Fruit fly (Drosophila melanogaster) whole organism, embryonic: Measurements from ENCODE around the gene corn.

ENCODE experiments used
- B-H2 ChIP-seq: fragments of 200-800 bp; sonication (Bioruptor generic); optimal IDR thresholded peaks from 2 replicates; lab custom pipeline; 2018; ENCODE audit warnings: missing biosample characterization, mild to moderate bottlenecking, missing genetic modification characterization
- Bgb ChIP-seq: fragments of 200-800 bp; sonication (Bioruptor generic); IDR thresholded peaks from 2 replicates; pipeline ENCODE4 v1.3.6; 2022; ENCODE audit warnings: missing biosample characterization, missing genetic modification characterization; ENCODE audit not compliant: partially characterized antibody
- CG11504 ChIP-seq: fragments of 200-800 bp; sonication (Bioruptor generic); optimal IDR thresholded peaks from 3 replicates; lab custom pipeline; 2019; ENCODE audit warnings: missing biosample characterization, mild to moderate bottlenecking, missing genetic modification characterization, moderate library complexity
- CG11723 ChIP-seq: fragments of 200-800 bp; sonication (Bioruptor generic); optimal IDR thresholded peaks from 2 replicates; lab custom pipeline; 2017; ENCODE audit warnings: missing biosample characterization, mild to moderate bottlenecking, missing genetic modification characterization
- CG13624 ChIP-seq: fragments of 200-800 bp; sonication (Bioruptor generic); optimal IDR thresholded peaks from 2 replicates; lab custom pipeline; 2016; ENCODE audit warnings: missing biosample characterization, missing genetic modification characterization
- CG15269 ChIP-seq: fragments of 200-800 bp; sonication (Bioruptor generic); optimal IDR thresholded peaks from 2 replicates; lab custom pipeline; 2018; ENCODE audit warnings: missing biosample characterization, mild to moderate bottlenecking, missing genetic modification characterization, moderate library complexity
- CG1529 ChIP-seq: fragments of 200-800 bp; sonication (Bioruptor generic); optimal IDR thresholded peaks from 3 replicates; lab custom pipeline; 2018; ENCODE audit warnings: missing biosample characterization, missing genetic modification characterization
- CG15514 ChIP-seq: fragments of 200-800 bp; sonication (Bioruptor generic); optimal IDR thresholded peaks from 3 replicates; lab custom pipeline; 2017; ENCODE audit warnings: missing biosample characterization, missing genetic modification characterization, mild to moderate bottlenecking, moderate library complexity, missing genetic modification reagents
- CG2202 ChIP-seq: fragments of 200-800 bp; sonication (Bioruptor generic); optimal IDR thresholded peaks from 2 replicates; lab custom pipeline; 2018; ENCODE audit warnings: missing biosample characterization, mild to moderate bottlenecking, missing genetic modification characterization
- CG30020 ChIP-seq: fragments of 200-800 bp; optimal IDR thresholded peaks from 2 replicates; lab custom pipeline; 2019; ENCODE audit warnings: missing biosample characterization, mild to moderate bottlenecking, missing genetic modification characterization, moderate library complexity
- CG30431 ChIP-seq: fragments of 200-800 bp; sonication (Bioruptor generic); optimal IDR thresholded peaks from 2 replicates; lab custom pipeline; 2017; ENCODE audit warnings: missing biosample characterization, missing genetic modification characterization
- CG3995 ChIP-seq: fragments of 200-800 bp; sonication (Bioruptor generic); optimal IDR thresholded peaks from 3 replicates; lab custom pipeline; 2016; ENCODE audit warnings: missing biosample characterization, missing genetic modification characterization
- CG8359 ChIP-seq: fragments of 200-800 bp; sonication (Bioruptor generic); optimal IDR thresholded peaks from 2 replicates; lab custom pipeline; 2017; ENCODE audit warnings: missing biosample characterization, mild to moderate bottlenecking, missing genetic modification characterization, borderline replicate concordance
- CG9609 ChIP-seq: fragments of 200-800 bp; sonication (Bioruptor generic); optimal IDR thresholded peaks from 3 replicates; lab custom pipeline; 2016; ENCODE audit warnings: missing biosample characterization, missing genetic modification characterization
- CG9876 ChIP-seq: fragments of 200-800 bp; sonication (Bioruptor generic); optimal IDR thresholded peaks from 2 replicates; lab custom pipeline; 2016; ENCODE audit warnings: missing biosample characterization, missing genetic modification characterization
- Dp ChIP-seq: fragments of 200-800 bp; sonication (Bioruptor generic); optimal IDR thresholded peaks from 2 replicates; lab custom pipeline; 2018; ENCODE audit warnings: missing biosample characterization, mild to moderate bottlenecking, missing genetic modification characterization, moderate library complexity
- Dref ChIP-seq: fragments of 200-800 bp; sonication (Bioruptor generic); IDR thresholded peaks from 2 replicates; pipeline ENCODE4 v1.3.6; 2022; ENCODE audit warnings: missing biosample characterization, missing genetic modification characterization
- Eip74EF ChIP-seq, 2 experiments: fragments of 200-800 bp in 1 of 2; fragments of >200 bp in 1 of 2; sonication (Bioruptor generic) in 1 of 2; optimal IDR thresholded peaks; 2 replicates each; lab custom pipeline; 2017 to 2019; ENCODE audit warnings: missing biosample characterization in 2 of 2, missing genetic modification characterization in 2 of 2, mild to moderate bottlenecking in 1 of 2, moderate library complexity in 1 of 2
- Ets97D ChIP-seq: fragments of 200-800 bp; sonication (Bioruptor generic); optimal IDR thresholded peaks from 3 replicates; lab custom pipeline; 2016; ENCODE audit warnings: missing biosample characterization, missing genetic modification characterization
- Gug ChIP-seq: fragments of 200-800 bp; sonication (Bioruptor generic); IDR thresholded peaks from 4 replicates; pipeline ENCODE4 v1.3.6; 2022; ENCODE audit warnings: missing biosample characterization, missing genetic modification characterization
- HLHmδ ChIP-seq: fragments of 200-800 bp; sonication (Bioruptor generic); optimal IDR thresholded peaks from 2 replicates; lab custom pipeline; 2018; ENCODE audit warnings: missing biosample characterization, mild to moderate bottlenecking, missing genetic modification characterization, moderate library complexity
- Meics ChIP-seq: fragments of 200-800 bp; sonication (Bioruptor generic); optimal IDR thresholded peaks from 2 replicates; lab custom pipeline; 2017; ENCODE audit warnings: missing biosample characterization, mild to moderate bottlenecking, missing genetic modification characterization
- Mes4 ChIP-seq: fragments of 200-800 bp; sonication (Bioruptor generic); optimal IDR thresholded peaks from 2 replicates; lab custom pipeline; 2016; ENCODE audit warnings: missing biosample characterization, missing genetic modification characterization
- Rfx ChIP-seq: fragments of 200-800 bp; sonication (Bioruptor generic); IDR thresholded peaks from 2 replicates; pipeline ENCODE4 v1.3.6; 2022; ENCODE audit warnings: missing biosample characterization, missing genetic modification characterization
- Taf1 ChIP-seq: fragments of 200-800 bp; sonication (Bioruptor generic); IDR thresholded peaks from 2 replicates; pipeline ENCODE4 v1.3.6; 2022; ENCODE audit warnings: missing biosample characterization, missing genetic modification characterization
- Tbp ChIP-seq: fragments of >200 bp; optimal IDR thresholded peaks from 2 replicates; lab custom pipeline; 2018; ENCODE audit warnings: missing biosample characterization, missing genetic modification characterization
- Trl ChIP-seq, 3 experiments: fragments of >200 bp in 2 of 3; fragments of 200-800 bp in 1 of 3; sonication (Bioruptor generic) in 1 of 3; optimal IDR thresholded peaks; 2 replicates in 1 of 3; 3 replicates in 2 of 3; lab custom pipeline; 2016 to 2017; ENCODE audit warnings: missing biosample characterization in 1 of 3, missing genetic modification characterization in 1 of 3
- Vsx1 ChIP-seq: fragments of 200-800 bp; sonication (Bioruptor generic); optimal IDR thresholded peaks from 2 replicates; lab custom pipeline; 2017; ENCODE audit warnings: missing biosample characterization, mild to moderate bottlenecking, missing genetic modification characterization, missing genetic modification reagents
- ap ChIP-seq: fragments of 200-800 bp; sonication (Bioruptor generic); IDR thresholded peaks from 2 replicates; pipeline ENCODE4 v1.3.6; 2022; ENCODE audit warnings: missing biosample characterization, missing genetic modification characterization
- ato ChIP-seq: fragments of 200-800 bp; sonication (Bioruptor generic); IDR thresholded peaks from 2 replicates; pipeline ENCODE4 v1.3.6; 2022; ENCODE audit warnings: missing biosample characterization, missing genetic modification characterization; ENCODE audit not compliant: partially characterized antibody
- bbx ChIP-seq: fragments of 200-800 bp; sonication (Bioruptor generic); IDR thresholded peaks from 2 replicates; pipeline ENCODE4 v1.3.6; 2022; ENCODE audit warnings: missing biosample characterization, missing genetic modification characterization; ENCODE audit not compliant: partially characterized antibody
- chm ChIP-seq: fragments of 200-800 bp; sonication (Bioruptor generic); IDR thresholded peaks from 2 replicates; pipeline ENCODE4 v1.3.6; 2022; ENCODE audit warnings: missing biosample characterization, missing genetic modification characterization
- ci ChIP-seq: fragments of 200-800 bp; sonication (Bioruptor generic); IDR thresholded peaks from 3 replicates; pipeline ENCODE4 v1.3.6; 2022; ENCODE audit warnings: missing biosample characterization, missing genetic modification characterization
- dan ChIP-seq: fragments of 200-800 bp; sonication (Bioruptor generic); IDR thresholded peaks from 2 replicates; pipeline ENCODE4 v1.3.6; 2022; ENCODE audit warnings: missing biosample characterization, missing genetic modification characterization
- fru ChIP-seq: fragments of >200 bp; optimal IDR thresholded peaks from 2 replicates; lab custom pipeline; 2017
- grau ChIP-seq: fragments of 200-800 bp; optimal IDR thresholded peaks from 3 replicates; lab custom pipeline; 2019; ENCODE audit warnings: missing biosample characterization, mild to moderate bottlenecking, missing genetic modification characterization, moderate library complexity
- jumu ChIP-seq: fragments of 200-800 bp; sonication (Bioruptor generic); optimal IDR thresholded peaks from 3 replicates; lab custom pipeline; 2016; ENCODE audit warnings: missing biosample characterization, missing genetic modification characterization
- ken ChIP-seq: fragments of 200-800 bp; sonication (Bioruptor generic); IDR thresholded peaks from 3 replicates; pipeline ENCODE4 v1.3.6; 2022; ENCODE audit warnings: missing biosample characterization, missing genetic modification characterization
- lab ChIP-seq: fragments of 200-800 bp; sonication (Bioruptor generic); optimal IDR thresholded peaks from 3 replicates; lab custom pipeline; 2017; ENCODE audit warnings: missing biosample characterization, missing genetic modification characterization, mild to moderate bottlenecking, moderate library complexity, missing genetic modification reagents
- nerfin-1 ChIP-seq: fragments of 200-800 bp; sonication (Bioruptor generic); optimal IDR thresholded peaks from 3 replicates; lab custom pipeline; 2019; ENCODE audit warnings: missing biosample characterization, mild to moderate bottlenecking, missing genetic modification characterization, moderate library complexity
- pan ChIP-seq, 4 experiments: fragments of >200 bp in 3 of 4; fragments of 200-800 bp in 1 of 4; sonication (Bioruptor generic) in 1 of 4; optimal IDR thresholded peaks in 3 of 4; IDR thresholded peaks in 1 of 4; 2 replicates each; pipeline versions ENCODE4 v1.3.6 to Lab custom; 2017 to 2022; ENCODE audit warnings: missing biosample characterization in 2 of 4, missing genetic modification characterization in 2 of 4, mixed read lengths in 1 of 4
- pho ChIP-seq: fragments of 200-800 bp; sonication (Bioruptor generic); optimal IDR thresholded peaks from 2 replicates; lab custom pipeline; 2016; ENCODE audit warnings: missing biosample characterization, missing genetic modification characterization
- pros ChIP-seq: fragments of 200-800 bp; sonication (Bioruptor generic); optimal IDR thresholded peaks from 3 replicates; lab custom pipeline; 2019; ENCODE audit warnings: missing biosample characterization, mild to moderate bottlenecking, missing genetic modification characterization, moderate library complexity
- pzg ChIP-seq: fragments of 200-800 bp; sonication (Bioruptor generic); optimal IDR thresholded peaks from 3 replicates; lab custom pipeline; 2018; ENCODE audit warnings: missing biosample characterization, mild to moderate bottlenecking, missing genetic modification characterization, moderate library complexity
- scrt ChIP-seq: fragments of 200-800 bp; sonication (Bioruptor generic); optimal IDR thresholded peaks from 2 replicates; lab custom pipeline; 2018; ENCODE audit warnings: missing biosample characterization, mild to moderate bottlenecking, missing genetic modification characterization, moderate library complexity
- seq ChIP-seq: fragments of 200-800 bp; sonication (Bioruptor generic); IDR thresholded peaks from 2 replicates; pipeline ENCODE4 v1.3.6; 2022; ENCODE audit warnings: missing biosample characterization, missing genetic modification characterization
- unpg ChIP-seq: fragments of 200-800 bp; sonication (Bioruptor generic); optimal IDR thresholded peaks from 3 replicates; lab custom pipeline; 2018; ENCODE audit warnings: missing biosample characterization, mild to moderate bottlenecking, missing genetic modification characterization, moderate library complexity
- usp ChIP-seq: fragments of >200 bp; optimal IDR thresholded peaks from 2 replicates; lab custom pipeline; 2017; ENCODE audit warnings: missing biosample characterization, missing genetic modification characterization
- vfl ChIP-seq: fragments of 200-800 bp; sonication (Bioruptor generic); optimal IDR thresholded peaks from 2 replicates; lab custom pipeline; 2016; ENCODE audit warnings: missing biosample characterization, missing genetic modification characterization
- zfh1 ChIP-seq: fragments of 200-800 bp; sonication (Bioruptor generic); IDR thresholded peaks from 3 replicates; pipeline ENCODE4 v1.3.6; 2022; ENCODE audit warnings: missing biosample characterization, missing genetic modification characterization

corn gene

DNA sequence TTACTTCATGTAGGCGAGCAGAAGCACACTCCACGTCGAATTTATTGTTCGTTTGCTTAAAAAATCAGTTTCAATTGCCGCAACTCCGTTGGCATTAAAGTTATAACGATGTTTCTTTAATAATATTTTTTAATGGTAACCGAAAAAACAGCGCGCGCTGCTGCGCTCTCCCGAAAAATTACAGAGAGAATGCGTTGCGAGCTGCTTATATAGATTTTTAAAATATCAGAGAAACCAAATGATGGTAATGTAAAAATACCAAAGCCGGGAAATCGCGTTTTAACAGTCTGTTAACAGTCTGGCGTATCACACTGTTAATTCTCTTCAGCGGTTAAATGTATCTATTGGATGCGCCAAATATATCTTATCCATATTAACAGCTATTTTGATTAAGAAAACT lies at the start of gene corn (continued):
- TF ChIP-seq pros (no peak), ken (GFP tag; lab: Robert Waterston, UW) (no peak), seq (GFP tag; lab: Robert Waterston, UW) (no peak), Trl (optimal IDR thresholded peaks at IDR 0.05; lab: Kevin White, UChicago) (peak; percentile 46 to 52), Trl (GFP tag; optimal IDR thresholded peaks at IDR 0.05; lab: Kevin White, UChicago) (no peak), lab (GFP tag; lab: Kevin White, UChicago) (peak; percentile 14), CG15269 (tag; lab: Kevin White, UChicago) (no peak), ci (GFP tag; lab: Robert Waterston, UW) (peak; percentile 13; the same call in 1 of the 3 replicates), Gug (GFP tag; lab: Robert Waterston, UW) (no peak), Bgb (peak; percentile 37; the same call in 1 of the 2 replicates), Taf1 (no peak), unpg (GFP tag; lab: Kevin White, UChicago) (no peak), Tbp (GFP tag; lab: Kevin White, UChicago) (peak; percentile 29), scrt (peak; percentile 24), CG9876 (no peak), vfl (no peak), CG8359 (no peak), Ets97D (GFP tag; lab: Kevin White, UChicago) (no peak), pzg (GFP tag; lab: Kevin White, UChicago) (peak; percentile 38), CG9609 (GFP tag; lab: Kevin White, UChicago) (no peak), CG1529 (GFP tag; lab: Kevin White, UChicago) (no peak), ap (no peak), bbx (GFP tag; lab: Robert Waterston, UW) (peak; percentile 40; the same call in 1 of the 2 replicates), chm (GFP tag; lab: Robert Waterston, UW) (peak; percentile 62), fru (lab: Kevin White, UChicago) (no peak), grau (peak; percentile 2), CG2202 (tag; lab: Kevin White, UChicago) (no peak), HLHmδ (GFP tag; lab: Kevin White, UChicago) (no peak), Rfx (GFP tag; lab: Robert Waterston, UW) (no peak), CG3995 (GFP tag; lab: Kevin White, UChicago) (no peak), CG13624 (no peak), jumu (GFP tag; lab: Kevin White, UChicago) (no peak), CG11504 (tag; lab: Kevin White, UChicago) (peak; percentile 29), usp (GFP tag; lab: Kevin White, UChicago) (no peak), B-H2 (GFP tag; lab: Kevin White, UChicago) (peak; percentile 0), Mes4 (GFP tag; lab: Kevin White, UChicago) (no peak), pho (GFP tag; lab: Kevin White, UChicago) (no peak), CG15514 (GFP tag; lab: Kevin White, UChicago) (peak; percentile 11), dan (GFP tag; lab: Robert Waterston, UW) (no peak), pan (optimal IDR thresholded peaks at IDR 0.05; lab: Kevin White, UChicago) (no peak), pan (GFP tag; optimal IDR thresholded peaks at IDR 0.05 in 1 of 2, IDR thresholded peaks at IDR 0.05 in 1 of 2) (no peak), Dref (GFP tag; lab: Robert Waterston, UW) (no peak), Vsx1 (GFP tag; lab: Kevin White, UChicago) (no peak), CG30431 (GFP tag; lab: Kevin White, UChicago) (no peak), nerfin-1 (no peak), zfh1 (GFP tag; lab: Robert Waterston, UW) (0 out of 3 replicates have a peak, but pooled peaks have one; percentile 35), CG11723 (GFP tag; lab: Kevin White, UChicago) (no peak), Dp (GFP tag; lab: Kevin White, UChicago) (peak; percentile 39), Eip74EF (GFP tag; optimal IDR thresholded peaks at IDR 0.05; lab: Kevin White, UChicago) (no peak), CG30020 (tag; lab: Kevin White, UChicago) (no peak), Meics (GFP tag; lab: Kevin White, UChicago) (peak; percentile 23), ato (peak; percentile 20; the same call in 1 of the 2 replicates)
